Comparison of ENCODE assay signal across 1 fruit fly cellular context in the genomic region with DNA sequence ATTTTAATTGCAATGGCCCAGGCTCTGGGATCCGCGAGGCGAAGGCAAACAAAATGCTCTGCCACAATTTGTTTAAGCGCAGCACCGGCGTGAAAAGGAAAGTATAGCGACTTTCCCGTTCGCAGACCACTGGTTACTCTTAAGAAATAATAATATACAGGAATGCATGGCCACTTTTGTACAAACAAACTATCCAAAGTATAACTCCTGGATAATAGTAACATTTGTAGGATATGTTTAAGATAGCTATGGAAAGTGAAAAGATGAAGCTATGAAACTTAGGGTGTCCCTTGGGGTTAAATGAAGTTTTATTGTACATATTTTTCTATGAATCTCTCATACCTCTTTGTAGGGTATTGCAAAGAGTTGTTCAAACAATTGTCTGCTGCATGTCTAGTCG.
A peak's percentile ranks its signal among the peaks of the same experiment; 100 is the strongest.
TF ChIP-seq lines count a peak whose summit lies in the region.

No protein-coding gene starts in this region.

TF ChIP-seq in whole organism, prepupa, 60 proteins besides CTCF, POLR2A, EP300 and RAD21 (continued from another document):
- TF ChIP-seq CG16779 (tag; optimal IDR thresholded peaks at IDR 0.05; lab: Kevin White, UChicago) (no peak), CG4318 (GFP tag; optimal IDR thresholded peaks at IDR 0.05; lab: Kevin White, UChicago) (peak; percentile 78), Lpt (GFP tag; optimal IDR thresholded peaks at IDR 0.05; lab: Kevin White, UChicago) (peak; percentile 63), CG1621 (tag; optimal IDR thresholded peaks at IDR 0.05; lab: Kevin White, UChicago) (no peak), CG6854 (GFP tag; optimal IDR thresholded peaks at IDR 0.05; lab: Kevin White, UChicago) (no peak), fd85E (GFP tag; optimal IDR thresholded peaks at IDR 0.05; lab: Kevin White, UChicago) (no peak), esn (GFP tag; optimal IDR thresholded peaks at IDR 0.05; lab: Kevin White, UChicago) (no peak), dsx (GFP tag; optimal IDR thresholded peaks at IDR 0.05; lab: Kevin White, UChicago; ENCODE audit: poor library complexity, severe bottlenecking) (no peak), CG11762 (GFP tag; optimal IDR thresholded peaks at IDR 0.05; lab: Kevin White, UChicago; ENCODE audit: insufficient read depth) (no peak), CG8319 (GFP tag; optimal IDR thresholded peaks at IDR 0.05; lab: Kevin White, UChicago) (no peak), CG6163 (GFP tag; IDR thresholded peaks at IDR 0.05; lab: Robert Waterston, UW) (0 out of 3 replicates have a peak, but pooled peaks have one; percentile 26), ss (GFP tag; optimal IDR thresholded peaks at IDR 0.05; lab: Kevin White, UChicago) (no peak), acj6 (GFP tag; optimal IDR thresholded peaks at IDR 0.05; lab: Kevin White, UChicago) (peak; percentile 9), CG6276 (GFP tag; optimal IDR thresholded peaks at IDR 0.05; lab: Kevin White, UChicago) (peak; percentile 76), achi (GFP tag; optimal IDR thresholded peaks at IDR 0.05; lab: Kevin White, UChicago) (peak; percentile 37), Hr39 (GFP tag; optimal IDR thresholded peaks at IDR 0.05; lab: Kevin White, UChicago) (no peak), CG32006 (GFP tag; optimal IDR thresholded peaks at IDR 0.05; lab: Kevin White, UChicago) (peak; percentile 89), CG10631 (GFP tag; optimal IDR thresholded peaks at IDR 0.05; lab: Kevin White, UChicago) (no peak)
